Worm (Caenorhabditis elegans) whole organism, early embryonic: ENCODE data around the gene T10B5.4.

Source experiments
- B0310.2 ChIP-seq: sonication (generic microtip); optimal IDR thresholded peaks from 2 replicates; lab custom pipeline; 2016; ENCODE audit warnings: mild to moderate bottlenecking, missing genetic modification characterization, missing compliant biosample characterization
- F13C5.2 ChIP-seq: sonication (generic microtip); optimal IDR thresholded peaks from 2 replicates; lab custom pipeline; 2017; ENCODE audit warnings: mild to moderate bottlenecking, missing genetic modification characterization, inconsistent platforms, missing compliant biosample characterization
- ama-1 ChIP-seq: fragments of 150-350 bp; optimal IDR thresholded peaks from 2 replicates; lab custom pipeline; 2014
- ceh-36 ChIP-seq: sonication (generic microtip); optimal IDR thresholded peaks from 2 replicates; lab custom pipeline; 2016; ENCODE audit warnings: missing genetic modification characterization, inconsistent platforms, missing compliant biosample characterization
- hmbx-1 ChIP-seq: sonication (generic microtip); optimal IDR thresholded peaks from 2 replicates; lab custom pipeline; 2016; ENCODE audit warnings: mild to moderate bottlenecking, missing genetic modification characterization, missing compliant biosample characterization
- hnd-1 ChIP-seq: sonication (generic microtip); optimal IDR thresholded peaks from 2 replicates; lab custom pipeline; 2016; ENCODE audit warnings: missing genetic modification characterization, missing compliant biosample characterization
- scrt-1 ChIP-seq: fragments of 200-800 bp; sonication (Bioruptor generic); IDR thresholded peaks from 2 replicates; pipeline ENCODE4 v1.3.6; 2022; ENCODE audit warnings: missing genetic modification characterization, missing compliant biosample characterization
- tbx-11 ChIP-seq: fragments of 200-800 bp; sonication (Bioruptor generic); IDR thresholded peaks from 2 replicates; pipeline ENCODE4 v1.3.6; 2022; ENCODE audit warnings: missing genetic modification characterization, missing compliant biosample characterization
- tbx-37 ChIP-seq: fragments of 200-800 bp; sonication (Bioruptor generic); conservative IDR thresholded peaks from 2 replicates; pipeline ENCODE4 v1.3.6; 2022; ENCODE audit warnings: missing genetic modification reagents, missing genetic modification characterization, missing compliant biosample characterization

DNA sequence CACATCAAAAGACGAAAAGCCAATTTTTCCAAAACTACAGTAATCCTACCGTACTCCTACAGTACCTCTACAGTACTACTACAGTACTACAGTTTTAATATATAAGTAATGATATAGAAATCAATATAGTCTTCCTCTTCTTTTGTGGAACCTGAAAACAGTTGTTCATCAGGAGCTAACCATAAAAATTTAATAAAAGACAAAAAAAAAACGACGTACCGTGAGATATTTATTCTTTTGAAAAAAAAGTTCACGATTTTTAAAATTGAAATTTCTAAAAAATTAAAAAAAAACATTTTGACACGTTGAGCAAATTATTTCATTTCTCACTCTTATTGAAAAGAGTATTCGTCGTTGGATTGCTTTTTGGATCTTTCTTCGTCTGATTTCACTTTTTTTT, 39.5 kb upstream of the T10B5.4 start, which contains the start of gene Y32G9A.3:
- TF ChIP-seq ama-1 (lab: Kevin White, UChicago) (no peak), hmbx-1 (tag; lab: Kevin White, UChicago) (no peak), tbx-37 (GFP tag; lab: Robert Waterston, UW) (no peak), B0310.2 (tag; lab: Kevin White, UChicago) (no peak), F13C5.2 (tag; lab: Kevin White, UChicago) (no peak), ceh-36 (no peak), hnd-1 (tag; lab: Kevin White, UChicago) (no peak), tbx-11 (no peak), scrt-1 (GFP tag; lab: Robert Waterston, UW) (no peak)
